Worm (Caenorhabditis elegans): ENCODE results near the gene Y48A6C.8.

Y48A6C.8 gene

DNA sequence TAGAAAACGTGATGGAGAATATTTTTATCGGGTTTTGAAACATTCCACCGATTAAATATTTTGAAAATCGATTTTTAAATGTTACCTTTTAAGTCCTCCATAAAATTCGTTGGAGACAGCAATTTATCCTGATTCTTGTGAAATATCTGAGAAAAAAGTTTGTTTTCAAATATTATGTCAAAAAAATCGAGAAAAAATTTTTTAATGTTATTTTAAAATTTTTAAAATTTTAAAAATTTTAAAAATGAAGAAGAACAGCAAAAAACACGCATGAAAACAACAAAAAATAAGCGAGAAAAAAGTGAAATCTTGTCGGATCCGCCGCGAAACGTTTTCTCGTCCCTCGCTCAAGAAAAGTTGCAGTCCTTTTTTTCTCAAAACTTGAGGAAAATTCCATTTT is at the start of gene Y48A6C.8:
Gene Y48A6C.8 (minus strand): TSS at position 101 of the 400 bp plus-strand sequence.
- TF ChIP-seq ceh-91 (GFP tag; IDR thresholded peaks at IDR 0.05) (no peak), lin-35 (GFP tag; optimal IDR thresholded peaks at IDR 0.05) (no peak), nhr-80 (tag; optimal IDR thresholded peaks at IDR 0.05) (no peak), F49E8.2 (tag; optimal IDR thresholded peaks at IDR 0.05; ENCODE audit: insufficient read depth) (no peak), die-1 (tag; optimal IDR thresholded peaks at IDR 0.05) (no peak), F23B12.7 (tag; optimal IDR thresholded peaks at IDR 0.05; ENCODE audit: insufficient read depth) (no peak), ceh-58 (GFP tag; IDR thresholded peaks at IDR 0.05) (no peak), ceh-100 (GFP tag; IDR thresholded peaks at IDR 0.05) (no peak), snpc-4 (GFP tag; optimal IDR thresholded peaks at IDR 0.05) (no peak), snpc-4 (tag; optimal IDR thresholded peaks at IDR 0.05) (no peak), pbrm-1 (GFP tag; IDR thresholded peaks at IDR 0.05) (no peak), rcor-1 (GFP tag; IDR thresholded peaks at IDR 0.05) (no peak), mcd-1 (GFP tag; IDR thresholded peaks at IDR 0.05) (no peak), K11D2.4 (GFP tag; IDR thresholded peaks at IDR 0.05) (no peak), lir-1 (GFP tag; conservative IDR thresholded peaks at IDR 0.05) (no peak), F39B2.1 (GFP tag; IDR thresholded peaks at IDR 0.05) (no peak), cebp-1 (GFP tag; IDR thresholded peaks at IDR 0.05) (no peak), cebp-1 (tag; optimal IDR thresholded peaks at IDR 0.05) (no peak), rpc-1 (optimal IDR thresholded peaks at IDR 0.05) (no peak), rpc-1 (tag; optimal IDR thresholded peaks at IDR 0.05) (no peak), somi-1 (GFP tag; optimal IDR thresholded peaks at IDR 0.05) (no peak)

DNA sequence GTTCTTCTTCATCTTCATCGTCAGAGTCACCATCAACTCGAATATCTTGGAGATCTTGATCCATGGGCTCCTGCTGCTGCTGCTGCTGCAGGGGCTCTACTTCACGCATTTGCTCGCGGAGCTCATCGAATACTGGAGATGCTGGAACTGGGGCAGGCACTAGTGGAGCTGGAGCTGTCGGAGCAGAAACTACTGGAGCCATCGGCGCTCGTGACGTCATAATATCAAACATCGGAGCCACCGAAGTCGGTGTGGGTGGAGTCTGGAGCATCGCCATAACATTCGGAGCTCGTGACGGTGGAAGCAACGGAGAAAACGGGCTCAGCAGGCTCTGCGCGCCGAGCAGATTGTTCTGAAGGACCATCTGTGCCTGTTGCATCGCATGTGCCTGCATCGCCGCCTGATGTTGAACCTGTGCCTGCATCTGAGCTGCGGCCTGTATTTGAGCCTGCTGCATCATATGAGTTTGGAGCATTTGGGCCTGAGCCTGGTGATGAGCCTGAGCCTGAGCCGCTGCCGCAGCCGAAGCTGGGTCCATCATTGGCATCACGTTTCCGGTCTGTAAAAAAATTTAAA is 48.3 kb upstream of the Y48A6C.8 start:
- no peak for TF ChIP-seq cebp-1 (GFP tag; IDR thresholded peaks at IDR 0.05)
- no peak for TF ChIP-seq cebp-1 (tag; optimal IDR thresholded peaks at IDR 0.05)
- no peak for TF ChIP-seq hsf-1 (GFP tag; IDR thresholded peaks at IDR 0.05)
- no peak for TF ChIP-seq Y67H2A.10 (GFP tag; conservative IDR thresholded peaks at IDR 0.05)
- no peak for TF ChIP-seq lin-54 (GFP tag; optimal IDR thresholded peaks at IDR 0.05)
- peak; percentile 61; the same call in 1 of the 2 replicates for TF ChIP-seq lin-26 (GFP tag; IDR thresholded peaks at IDR 0.05)
- no peak for TF ChIP-seq F33H1.4 (GFP tag; IDR thresholded peaks at IDR 0.05)
- no peak for TF ChIP-seq repo-1 (tag; optimal IDR thresholded peaks at IDR 0.05)
- TF ChIP-seq zfh-2 (GFP tag; conservative IDR thresholded peaks at IDR 0.05) = peak; percentile 85
- TF ChIP-seq egrh-3 (GFP tag; IDR thresholded peaks at IDR 0.05) = peak; percentile 59
- no peak for TF ChIP-seq Y53F4B.3 (GFP tag; IDR thresholded peaks at IDR 0.05)
- no peak for TF ChIP-seq attf-5 (GFP tag; optimal IDR thresholded peaks at IDR 0.05)
- TF ChIP-seq ceh-58 (GFP tag; IDR thresholded peaks at IDR 0.05) = no peak

DNA sequence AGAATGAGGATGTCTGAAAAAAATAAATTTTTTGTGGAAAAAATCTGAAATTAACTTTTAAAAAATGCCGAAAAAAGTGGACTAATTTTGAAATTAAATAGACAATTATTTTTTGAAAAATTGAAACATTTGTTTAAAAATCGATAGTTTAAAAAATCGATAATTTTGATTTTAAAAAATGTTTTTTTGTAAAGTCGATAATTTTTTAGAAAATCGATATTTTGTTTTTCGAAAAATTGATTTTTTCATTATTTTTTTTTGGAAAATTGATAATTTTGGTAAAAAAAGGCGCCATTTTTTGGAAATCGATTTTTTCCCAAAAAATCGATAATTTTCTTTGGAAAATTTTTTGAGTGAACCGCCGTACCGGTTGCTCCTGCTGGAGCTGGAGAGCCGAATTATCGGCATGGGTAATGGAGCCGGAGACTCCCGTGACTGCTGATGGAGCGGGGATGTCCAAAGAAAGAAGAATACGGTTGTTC is 44.8 kb upstream of the Y48A6C.8 start:
- TF ChIP-seq nhr-120 (GFP tag; IDR thresholded peaks at IDR 0.05) (no peak), hrde-1 (tag; optimal IDR thresholded peaks at IDR 0.05; ENCODE audit: borderline replicate concordance) (no peak), rpc-1 (optimal IDR thresholded peaks at IDR 0.05) (no peak), rpc-1 (tag; optimal IDR thresholded peaks at IDR 0.05) (no peak), ccch-3 (GFP tag; optimal IDR thresholded peaks at IDR 0.05) (no peak), madf-10 (tag; optimal IDR thresholded peaks at IDR 0.05) (no peak), mcd-1 (GFP tag; IDR thresholded peaks at IDR 0.05) (no peak), tlf-1 (GFP tag; optimal IDR thresholded peaks at IDR 0.05) (no peak), dpl-1 (GFP tag; optimal IDR thresholded peaks at IDR 0.05) (no peak), madf-6 (GFP tag; IDR thresholded peaks at IDR 0.05) (no peak), sea-2 (GFP tag; IDR thresholded peaks at IDR 0.05) (no peak), akir-1 (GFP tag; optimal IDR thresholded peaks at IDR 0.05) (no peak), snpc-1.1 (tag; optimal IDR thresholded peaks at IDR 0.05; ENCODE audit: insufficient read depth) (no peak)
